Worm (Caenorhabditis elegans) whole organism, young adult: ENCODE results near the gene T22D1.1.
"Not testable (repeated sequence)": the region's sequence is repeated elsewhere in the genome, so short reads cannot be mapped to it uniquely, and the experiment has no call there.

Experiments
- akir-1 ChIP-seq: fragments of 200-800 bp; sonication (Bioruptor generic); optimal IDR thresholded peaks from 2 replicates; lab custom pipeline; 2018; ENCODE audit warnings: mild to moderate bottlenecking, missing genetic modification characterization, moderate library complexity, missing compliant biosample characterization
- nfya-1 ChIP-seq: sonication (generic microtip); optimal IDR thresholded peaks from 2 replicates; lab custom pipeline; 2017; ENCODE audit warnings: antibody characterized with exemption, missing compliant biosample characterization, missing genetic modification characterization, borderline replicate concordance; ENCODE audit not compliant: insufficient read depth

DNA sequence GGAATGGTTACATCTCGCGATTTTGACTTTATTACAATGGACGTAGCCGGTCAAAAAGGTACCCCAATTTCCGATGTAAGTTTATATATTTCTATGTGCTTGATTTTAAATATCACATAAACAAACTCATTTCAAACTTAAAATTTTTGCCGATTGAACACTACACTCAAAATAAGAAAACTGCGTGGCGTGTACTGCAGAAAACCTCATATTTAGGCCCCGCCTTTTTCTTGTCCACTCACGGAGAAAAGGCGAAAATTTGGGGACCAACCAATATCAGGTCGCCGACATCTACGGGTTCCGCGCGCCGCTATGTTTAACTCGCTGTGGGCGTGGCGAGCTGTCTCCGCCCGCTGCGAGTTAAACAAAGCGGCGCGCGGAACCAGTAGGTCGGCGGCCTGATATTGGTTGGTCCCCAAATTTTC is 9.0 kb upstream of the T22D1.1 start:
- TF ChIP-seq nfya-1, akir-1: not testable (repeated sequence)
